Worm (Caenorhabditis elegans): ENCODE measurements around the gene T07G12.3.

ce11 chrIV:10565282-10565681 lies 31.5 kb downstream of the T07G12.3 start:
- TF ChIP-seq him-1 (tag; optimal IDR thresholded peaks at IDR 0.05) (no peak), dao-5 (tag; optimal IDR thresholded peaks at IDR 0.05) (no peak), W03F9.2 (tag; optimal IDR thresholded peaks at IDR 0.05) (no peak)

Data from whole organism, L4/young adult.